Worm (Caenorhabditis elegans): ENCODE results near the gene kin-16.
"Not testable (repeated sequence)": the region's sequence is repeated elsewhere in the genome, so short reads cannot be mapped to it uniquely, and the experiment has no call there.

kin-16 gene

DNA sequence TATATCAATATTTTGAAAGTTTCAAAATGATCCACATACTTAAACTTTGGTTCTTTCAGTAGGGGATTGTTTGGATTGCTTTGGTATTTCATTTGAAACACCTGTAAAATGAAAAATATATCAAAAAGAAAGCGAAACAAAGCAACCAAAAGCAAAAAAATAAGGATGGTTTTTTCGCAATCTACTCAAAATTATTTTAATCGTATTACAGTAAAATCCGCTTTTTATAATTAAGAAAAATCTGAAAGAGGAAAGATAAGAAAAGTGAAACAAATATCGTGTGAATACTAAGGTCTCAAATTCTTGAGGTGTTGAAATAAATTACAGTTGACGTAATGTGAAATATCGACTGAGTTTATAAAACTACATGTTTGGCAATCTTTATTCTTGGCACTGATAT lies 30.2 kb upstream of the kin-16 start, which contains the start of gene chil-22:
Gene chil-22 (minus strand): TSS at position 101 of the 400 bp plus-strand sequence.
- TF ChIP-seq lin-15B (tag; optimal IDR thresholded peaks at IDR 0.05) (no peak), nhr-76 (tag; optimal IDR thresholded peaks at IDR 0.05) (no peak), lsy-12 (tag; optimal IDR thresholded peaks at IDR 0.05) (no peak), fos-1 (tag; optimal IDR thresholded peaks at IDR 0.05) (no peak), eor-1 (tag; optimal IDR thresholded peaks at IDR 0.05) (no peak), ceh-82 (tag; optimal IDR thresholded peaks at IDR 0.05) (no peak), zag-1 (tag; optimal IDR thresholded peaks at IDR 0.05) (no peak), snpc-4 (tag; optimal IDR thresholded peaks at IDR 0.05) (no peak), lin-39 (tag; optimal IDR thresholded peaks at IDR 0.05) (no peak), fkh-2 (tag; optimal IDR thresholded peaks at IDR 0.05) (no peak), jun-1 (tag; optimal IDR thresholded peaks at IDR 0.05) (no peak), elt-1 (tag; optimal IDR thresholded peaks at IDR 0.05) (no peak), daf-12 (tag; optimal IDR thresholded peaks at IDR 0.05) (no peak), nhr-77 (tag; optimal IDR thresholded peaks at IDR 0.05) (no peak), ZK546.5 (tag; optimal IDR thresholded peaks at IDR 0.05) (no peak)

DNA sequence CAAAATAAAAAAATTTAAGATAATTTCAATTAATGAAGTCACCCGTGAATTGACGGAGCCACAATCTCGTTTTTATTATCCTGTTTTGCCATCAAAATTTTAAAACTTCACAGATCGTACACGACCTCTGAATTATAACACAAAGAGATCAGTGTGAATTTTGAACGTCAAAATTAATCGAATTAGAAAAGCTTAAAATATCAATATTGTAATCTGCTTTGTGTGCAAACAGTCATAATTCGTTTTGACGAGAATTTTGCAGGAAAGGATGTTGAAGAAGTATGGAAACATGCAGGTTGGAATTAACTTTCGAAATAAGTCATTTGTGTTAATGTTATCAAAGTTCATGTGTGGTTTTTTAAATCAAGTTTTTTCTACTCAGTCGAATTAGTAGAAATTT lies 26.0 kb upstream of the kin-16 start, which contains the start of gene chil-21:
Gene chil-21 (minus strand): TSS at position 101 of the 400 bp plus-strand sequence.
- not testable (repeated sequence) for TF ChIP-seq mml-1 (tag; optimal IDR thresholded peaks at IDR 0.05); ztf-11 (tag; optimal IDR thresholded peaks at IDR 0.05); unc-62 (GFP tag; optimal IDR thresholded peaks at IDR 0.05)

DNA sequence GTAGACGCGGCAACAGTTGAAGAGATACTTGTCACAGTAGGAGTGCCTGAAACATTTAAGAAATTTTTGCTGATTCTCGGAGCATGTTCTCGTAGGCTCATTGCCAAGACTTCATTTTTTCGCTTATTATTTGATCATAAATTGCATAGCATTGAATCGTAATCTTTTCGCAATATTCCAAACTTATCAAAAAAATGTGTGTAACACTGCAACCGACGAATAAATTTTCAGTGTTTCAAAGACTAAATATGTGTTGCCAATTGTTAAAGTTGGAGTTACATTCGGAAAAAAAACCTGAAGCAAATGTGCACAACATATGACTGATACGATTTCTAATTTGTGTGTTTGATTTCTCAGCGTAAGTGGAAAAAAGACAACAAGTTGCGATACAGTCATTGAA lies 23.6 kb upstream of the kin-16 start, which contains the start of gene R09D1.14:
Gene R09D1.14 (minus strand): TSS at position 101 of the 400 bp plus-strand sequence.
- not testable (repeated sequence) for TF ChIP-seq fkh-2 (tag; optimal IDR thresholded peaks at IDR 0.05); R02D3.7 (tag; optimal IDR thresholded peaks at IDR 0.05); unc-62 (GFP tag; optimal IDR thresholded peaks at IDR 0.05)

DNA sequence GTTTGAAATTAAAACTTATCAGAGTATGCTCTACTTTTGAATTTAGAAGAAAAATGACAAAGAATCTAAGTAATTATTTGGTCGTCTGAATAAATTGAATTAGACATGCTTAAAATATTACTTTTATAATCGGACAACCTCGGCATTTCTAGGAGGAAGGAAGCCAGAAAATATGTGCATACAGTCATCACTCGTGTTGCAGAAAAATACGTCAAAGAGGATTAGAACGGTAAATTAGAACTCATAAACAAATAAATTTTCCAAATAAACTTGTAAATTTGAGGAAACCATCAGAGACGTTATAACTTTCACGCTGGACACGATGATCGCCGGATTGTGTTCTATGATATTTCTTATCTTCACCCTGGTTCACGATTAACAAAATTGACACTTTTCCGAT lies 18.4 kb upstream of the kin-16 start, which contains the start of gene chil-19:
Gene chil-19 (minus strand): TSS at position 101 of the 400 bp plus-strand sequence.
- TF ChIP-seq egl-5 (tag; optimal IDR thresholded peaks at IDR 0.05) (no peak), nhr-76 (tag; optimal IDR thresholded peaks at IDR 0.05) (no peak), ceh-82 (tag; optimal IDR thresholded peaks at IDR 0.05) (no peak), zag-1 (tag; optimal IDR thresholded peaks at IDR 0.05) (no peak), nhr-28 (tag; optimal IDR thresholded peaks at IDR 0.05) (no peak), skn-1 (tag; optimal IDR thresholded peaks at IDR 0.05) (no peak), pha-4 (tag; optimal IDR thresholded peaks at IDR 0.05) (no peak), nhr-237 (tag; optimal IDR thresholded peaks at IDR 0.05) (no peak), pqm-1 (tag; optimal IDR thresholded peaks at IDR 0.05) (no peak), nhr-77 (tag; optimal IDR thresholded peaks at IDR 0.05) (no peak), aly-2 (tag; optimal IDR thresholded peaks at IDR 0.05) (no peak), daf-12 (tag; optimal IDR thresholded peaks at IDR 0.05) (no peak), elt-3 (tag; optimal IDR thresholded peaks at IDR 0.05) (no peak)

DNA sequence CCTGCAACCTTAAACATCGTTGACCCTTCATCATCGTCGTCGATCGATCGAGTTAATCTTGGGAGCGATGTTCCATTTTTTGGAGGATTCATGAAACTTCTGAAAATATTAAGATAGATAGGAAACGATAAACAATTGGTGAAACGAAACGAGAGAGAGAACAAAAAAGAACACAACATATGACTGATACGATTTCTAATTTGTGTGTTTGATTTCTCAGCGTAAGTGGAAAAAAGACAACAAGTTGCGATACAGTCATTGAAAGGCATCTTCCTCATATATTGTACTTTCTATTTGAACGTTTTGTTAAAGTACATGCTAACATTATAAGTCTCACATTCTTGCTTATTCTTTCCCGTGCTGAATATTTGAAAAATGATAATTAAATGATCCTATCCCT lies 16.3 kb upstream of the kin-16 start, which contains the start of gene R09D1.12:
Gene R09D1.12 (minus strand): TSS at position 101 of the 400 bp plus-strand sequence.
- not testable (repeated sequence) for TF ChIP-seq elt-1, snpc-4, ceh-9 (tag; optimal IDR thresholded peaks at IDR 0.05)

DNA sequence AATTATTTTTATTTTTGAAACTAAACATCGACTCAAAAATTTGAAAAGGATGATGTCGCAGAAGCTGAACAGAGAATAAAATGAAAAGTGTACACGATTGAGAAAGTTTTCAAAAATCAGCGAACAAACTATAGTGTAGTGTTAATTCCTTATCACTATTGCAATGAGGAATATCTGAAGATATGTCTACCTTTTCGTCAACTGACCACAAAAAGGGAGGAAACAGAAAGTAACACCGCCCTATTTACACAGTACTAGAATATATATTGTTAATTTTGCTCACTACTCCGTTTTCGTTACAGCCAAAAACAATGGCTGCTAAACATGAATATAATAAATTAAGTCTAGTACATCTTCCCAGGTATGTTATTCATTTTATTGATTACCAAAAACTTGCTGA lies 12.1 kb upstream of the kin-16 start, which contains the start of gene chil-18:
Gene chil-18 (plus strand): TSS at position 301 of the 400 bp plus-strand sequence.
- TF ChIP-seq snpc-4 (tag; optimal IDR thresholded peaks at IDR 0.05), result no peak
- TF ChIP-seq lin-15B (tag; optimal IDR thresholded peaks at IDR 0.05), result no peak
- no peak for TF ChIP-seq nhr-25 (tag; optimal IDR thresholded peaks at IDR 0.05)
- no peak for TF ChIP-seq hmg-11 (tag; optimal IDR thresholded peaks at IDR 0.05)
- TF ChIP-seq elt-2 (tag; optimal IDR thresholded peaks at IDR 0.05), result no peak
- no peak for TF ChIP-seq fkh-10 (GFP tag; optimal IDR thresholded peaks at IDR 0.05)
- TF ChIP-seq tbx-2 (tag; optimal IDR thresholded peaks at IDR 0.05), result no peak
- TF ChIP-seq eor-1 (tag; optimal IDR thresholded peaks at IDR 0.05), result no peak
- no peak for TF ChIP-seq nhr-237 (tag; optimal IDR thresholded peaks at IDR 0.05)
- no peak for TF ChIP-seq mdl-1 (tag; optimal IDR thresholded peaks at IDR 0.05)
- no peak for TF ChIP-seq ztf-11 (tag; optimal IDR thresholded peaks at IDR 0.05)
- TF ChIP-seq pqm-1 (tag; optimal IDR thresholded peaks at IDR 0.05), result no peak
- TF ChIP-seq nhr-67 (tag; optimal IDR thresholded peaks at IDR 0.05), result no peak
- no peak for TF ChIP-seq ama-1 (optimal IDR thresholded peaks at IDR 0.05)
- TF ChIP-seq elt-3 (tag; optimal IDR thresholded peaks at IDR 0.05), result no peak
- TF ChIP-seq daf-12 (tag; optimal IDR thresholded peaks at IDR 0.05), result no peak
- no peak for TF ChIP-seq ztf-4 (tag; optimal IDR thresholded peaks at IDR 0.05)
- no peak for TF ChIP-seq nhr-77 (tag; optimal IDR thresholded peaks at IDR 0.05)
- no peak for TF ChIP-seq fos-1 (tag; optimal IDR thresholded peaks at IDR 0.05)
- no peak for TF ChIP-seq skn-1 (tag; optimal IDR thresholded peaks at IDR 0.05)

All from whole organism, L3 larva.